Worm (Caenorhabditis elegans) whole organism, L1 larva: ENCODE measurements around the gene try-4.

Experiments
- C04F5.9 ChIP-seq: sonication (generic microtip); optimal IDR thresholded peaks from 2 replicates; lab custom pipeline; 2016; ENCODE audit warnings: missing genetic modification characterization, missing compliant biosample characterization
- Y116A8C.19 ChIP-seq: sonication (generic microtip); optimal IDR thresholded peaks from 2 replicates; lab custom pipeline; 2016; ENCODE audit warnings: missing compliant biosample characterization, missing genetic modification characterization, borderline replicate concordance
- aha-1 ChIP-seq: fragments of 150-350 bp; optimal IDR thresholded peaks from 2 replicates; lab custom pipeline; 2014; ENCODE audit warnings: missing biosample characterization, missing genetic modification characterization
- alr-1 ChIP-seq: fragments of 200-800 bp; sonication (Bioruptor generic); optimal IDR thresholded peaks from 2 replicates; lab custom pipeline; 2018; ENCODE audit warnings: borderline replicate concordance, mild to moderate bottlenecking, missing genetic modification characterization, missing compliant biosample characterization
- aly-2 ChIP-seq: fragments of 150-350 bp; optimal IDR thresholded peaks from 2 replicates; lab custom pipeline; 2014; ENCODE audit warnings: missing biosample characterization, missing genetic modification characterization
- blmp-1 ChIP-seq: fragments of 150-350 bp; optimal IDR thresholded peaks from 2 replicates; lab custom pipeline; 2014; ENCODE audit warnings: missing biosample characterization, missing genetic modification characterization
- ces-1 ChIP-seq: fragments of 150-350 bp; optimal IDR thresholded peaks from 2 replicates; lab custom pipeline; 2014; ENCODE audit warnings: missing biosample characterization, missing genetic modification reagents, missing genetic modification characterization
- dpl-1 ChIP-seq, 3 experiments: fragments of 150-350 bp in 2 of 3; sonication (generic microtip) in 1 of 3; optimal IDR thresholded peaks; 2 replicates each; lab custom pipeline; 2014 to 2017; ENCODE audit warnings: missing biosample characterization in 3 of 3, missing genetic modification characterization in 3 of 3, missing genetic modification reagents in 3 of 3
- dsc-1 ChIP-seq: sonication (generic microtip); optimal IDR thresholded peaks from 2 replicates; lab custom pipeline; 2016; ENCODE audit warnings: mild to moderate bottlenecking, missing genetic modification characterization, missing compliant biosample characterization
- efl-1 ChIP-seq, 4 experiments: fragments of 150-350 bp; optimal IDR thresholded peaks in 3 of 4; peaks in 1 of 4; 1 replicate in 1 of 4; 2 replicates in 3 of 4; lab custom pipeline; 2014; ENCODE audit warnings: missing biosample characterization in 2 of 4, missing genetic modification characterization in 2 of 4, missing genetic modification reagents in 2 of 4
- egl-13 ChIP-seq: sonication (generic microtip); optimal IDR thresholded peaks from 2 replicates; lab custom pipeline; 2016; ENCODE audit warnings: missing genotype, missing genetic modification reagents, missing genetic modification characterization, missing compliant biosample characterization
- elt-2 ChIP-seq: sonication (generic microtip); optimal IDR thresholded peaks from 2 replicates; lab custom pipeline; 2016; ENCODE audit warnings: missing genetic modification characterization, mild to moderate bottlenecking, inconsistent platforms, missing compliant biosample characterization, missing genetic modification reagents
- elt-3 ChIP-seq, 6 experiments: fragments of 150-350 bp in 1 of 6; sonication (generic microtip); optimal IDR thresholded peaks; 2 replicates each; lab custom pipeline; 2017 to 2018; ENCODE audit warnings: missing biosample characterization in 6 of 6, missing genetic modification characterization in 6 of 6, inconsistent platforms in 1 of 6
- fkh-10 ChIP-seq: sonication (generic microtip); optimal IDR thresholded peaks from 2 replicates; lab custom pipeline; 2017; ENCODE audit warnings: missing biosample characterization, missing genetic modification reagents, missing genetic modification characterization
- fkh-4 ChIP-seq: sonication (generic microtip); optimal IDR thresholded peaks from 2 replicates; lab custom pipeline; 2016; ENCODE audit warnings: missing compliant biosample characterization, missing genetic modification characterization, borderline replicate concordance
- fos-1 ChIP-seq: fragments of 150-350 bp; optimal IDR thresholded peaks from 2 replicates; lab custom pipeline; 2014; ENCODE audit warnings: missing biosample characterization, missing genetic modification characterization
- grh-1 ChIP-seq: fragments of 200-800 bp; sonication (Bioruptor generic); IDR thresholded peaks from 2 replicates; pipeline ENCODE4 v1.3.6; 2022; ENCODE audit warnings: missing genetic modification reagents, missing genetic modification characterization, missing compliant biosample characterization
- hpl-2 ChIP-seq: fragments of 150-350 bp; optimal IDR thresholded peaks from 2 replicates; lab custom pipeline; 2014; ENCODE audit warnings: missing biosample characterization, missing genetic modification reagents, missing genetic modification characterization
- irx-1 ChIP-seq: sonication (generic microtip); optimal IDR thresholded peaks from 2 replicates; lab custom pipeline; 2016; ENCODE audit warnings: missing genetic modification characterization, missing compliant biosample characterization
- isw-1 ChIP-seq: fragments of 200-800 bp; sonication (Bioruptor generic); IDR thresholded peaks from 2 replicates; pipeline ENCODE4 v1.3.6; 2022; ENCODE audit warnings: missing genetic modification characterization, missing compliant biosample characterization
- lin-14 ChIP-seq: fragments of 200-800 bp; sonication (Bioruptor generic); optimal IDR thresholded peaks from 2 replicates; lab custom pipeline; 2018; ENCODE audit warnings: mild to moderate bottlenecking, missing genetic modification characterization, moderate library complexity, missing compliant biosample characterization
- lin-15B ChIP-seq: fragments of 150-350 bp; sonication (generic microtip); optimal IDR thresholded peaks from 3 replicates; lab custom pipeline; 2014; ENCODE audit warnings: missing biosample characterization, missing genetic modification characterization
- lin-35 ChIP-seq, 2 experiments: fragments of 150-350 bp; optimal IDR thresholded peaks; 2 replicates each; lab custom pipeline; 2014; ENCODE audit warnings: missing biosample characterization in 2 of 2, missing genetic modification characterization in 2 of 2, missing genetic modification reagents in 2 of 2
- lin-39 ChIP-seq: fragments of 150-350 bp; optimal IDR thresholded peaks from 2 replicates; lab custom pipeline; 2014; ENCODE audit warnings: missing biosample characterization, missing genetic modification reagents, missing genetic modification characterization
- lsy-2 ChIP-seq, 2 experiments: fragments of 150-350 bp; optimal IDR thresholded peaks; 2 replicates each; lab custom pipeline; 2014; ENCODE audit warnings: missing biosample characterization in 2 of 2, missing genetic modification characterization in 2 of 2
- mab-9 ChIP-seq: fragments of 200-800 bp; sonication (Bioruptor generic); IDR thresholded peaks from 2 replicates; pipeline ENCODE4 v1.3.6; 2022; ENCODE audit warnings: missing genetic modification reagents, missing genetic modification characterization, missing compliant biosample characterization
- mdl-1 ChIP-seq, 2 experiments: fragments of 150-350 bp; optimal IDR thresholded peaks; 2 replicates each; lab custom pipeline; 2014 to 2017; ENCODE audit warnings: missing biosample characterization in 2 of 2, missing genetic modification characterization in 2 of 2, inconsistent platforms in 1 of 2
- nhr-19 ChIP-seq: fragments of 200-800 bp; sonication (Bioruptor generic); conservative IDR thresholded peaks from 2 replicates; pipeline ENCODE4 v1.3.6; 2022; ENCODE audit warnings: missing genetic modification characterization, missing compliant biosample characterization
- nhr-20 ChIP-seq: sonication (generic microtip); optimal IDR thresholded peaks from 2 replicates; lab custom pipeline; 2016; ENCODE audit warnings: mild to moderate bottlenecking, missing genetic modification characterization, missing compliant biosample characterization
- nhr-28 ChIP-seq: fragments of 150-350 bp; optimal IDR thresholded peaks from 2 replicates; lab custom pipeline; 2014; ENCODE audit warnings: missing biosample characterization, missing genetic modification characterization
- nhr-71 ChIP-seq: sonication (generic microtip); optimal IDR thresholded peaks from 2 replicates; lab custom pipeline; 2016; ENCODE audit warnings: mild to moderate bottlenecking, missing genetic modification characterization, moderate library complexity, missing compliant biosample characterization
- nhr-77 ChIP-seq: fragments of 150-350 bp; optimal IDR thresholded peaks from 2 replicates; lab custom pipeline; 2014; ENCODE audit warnings: missing biosample characterization, missing genetic modification characterization
- nhr-85 ChIP-seq: sonication (generic microtip); peaks from one replicate; lab custom pipeline; 2016; ENCODE audit warnings: missing genetic modification characterization, inconsistent platforms, missing compliant biosample characterization
- pqm-1 ChIP-seq: sonication (generic microtip); optimal IDR thresholded peaks from 3 replicates; lab custom pipeline; 2017; ENCODE audit warnings: missing biosample characterization, missing genetic modification characterization
- rnt-1 ChIP-seq: sonication (generic microtip); optimal IDR thresholded peaks from 2 replicates; lab custom pipeline; 2016; ENCODE audit warnings: mild to moderate bottlenecking, missing genetic modification characterization, moderate library complexity, missing compliant biosample characterization
- sox-4 ChIP-seq: sonication (generic microtip); optimal IDR thresholded peaks from 2 replicates; lab custom pipeline; 2016; ENCODE audit warnings: missing genetic modification characterization, missing compliant biosample characterization
- swsn-7 ChIP-seq: sonication (generic microtip); optimal IDR thresholded peaks from 2 replicates; lab custom pipeline; 2016; ENCODE audit warnings: missing genetic modification characterization, missing compliant biosample characterization
- unc-130 ChIP-seq: fragments of 150-350 bp; optimal IDR thresholded peaks from 2 replicates; lab custom pipeline; 2017; ENCODE audit warnings: missing biosample characterization, missing genetic modification characterization, inconsistent platforms
- unc-30 ChIP-seq: sonication (generic microtip); optimal IDR thresholded peaks from 2 replicates; lab custom pipeline; 2017; ENCODE audit warnings: missing biosample characterization, missing genetic modification characterization
- unc-62 ChIP-seq: fragments of 150-350 bp; optimal IDR thresholded peaks from 2 replicates; lab custom pipeline; 2014; ENCODE audit warnings: missing biosample characterization, missing genetic modification reagents, missing genetic modification characterization
- unc-86 ChIP-seq: sonication (generic microtip); optimal IDR thresholded peaks from 2 replicates; lab custom pipeline; 2016; ENCODE audit warnings: missing genetic modification characterization, missing compliant biosample characterization
- vab-15 ChIP-seq: sonication (generic microtip); optimal IDR thresholded peaks from 2 replicates; lab custom pipeline; 2017; ENCODE audit warnings: missing genotype, mild to moderate bottlenecking, missing genetic modification characterization, missing compliant biosample characterization
- zag-1 ChIP-seq: fragments of 150-350 bp; optimal IDR thresholded peaks from 2 replicates; lab custom pipeline; 2014; ENCODE audit warnings: missing biosample characterization, missing genetic modification characterization
- zip-4 ChIP-seq: fragments of 200-800 bp; sonication (Bioruptor generic); optimal IDR thresholded peaks from 2 replicates; lab custom pipeline; 2018; ENCODE audit warnings: mild to moderate bottlenecking, missing genetic modification characterization, moderate library complexity, missing compliant biosample characterization
- ztf-11 ChIP-seq, 2 experiments: sonication (generic microtip); optimal IDR thresholded peaks; 2 replicates each; lab custom pipeline; 2016 to 2017; ENCODE audit warnings: missing genetic modification characterization in 2 of 2, missing biosample characterization in 1 of 2, missing compliant biosample characterization in 1 of 2

Gene try-4

ce11 chrV:20845524-20846208, 15.3 kb downstream of the try-4 start, which contains the start of the genes F31D4.2 and fkb-6 (continued):
- TF ChIP-seq lsy-2 (tag; optimal IDR thresholded peaks at IDR 0.05; lab: Kevin White, UChicago) = peak; percentile 96 to 99
- peak; percentile 91 for TF ChIP-seq unc-130 (tag; lab: Kevin White, UChicago)
- peak in 2 of 6 experiments; percentile 34 to 35 for TF ChIP-seq elt-3 (tag; optimal IDR thresholded peaks at IDR 0.05; lab: Kevin White, UChicago)
- peak; percentile 75 for TF ChIP-seq irx-1 (tag; lab: Kevin White, UChicago)
- no peak for TF ChIP-seq unc-62 (GFP tag; lab: Kevin White, UChicago)
- peak; percentile 52 for TF ChIP-seq zip-4
- TF ChIP-seq unc-30 (tag; lab: Kevin White, UChicago) = no peak
- peak; percentile 75 for TF ChIP-seq nhr-77 (tag; lab: Kevin White, UChicago)
- peak; percentile 74 to 85 for TF ChIP-seq lin-35 (GFP tag; optimal IDR thresholded peaks at IDR 0.05; lab: Kevin White, UChicago)
- TF ChIP-seq alr-1 = no peak
- peak; percentile 68 to 70 for TF ChIP-seq efl-1 (optimal IDR thresholded peaks at IDR 0.05; lab: Kevin White, UChicago)
- peak; percentile 70 to 95 for TF ChIP-seq efl-1 (GFP tag; optimal IDR thresholded peaks at IDR 0.05 in 1 of 2; lab: Kevin White, UChicago)
- peak; percentile 57; the same call in 1 of the 2 replicates for TF ChIP-seq mab-9 (GFP tag; lab: Robert Waterston, UW)
- peak; percentile 25 for TF ChIP-seq vab-15 (tag; lab: Kevin White, UChicago)
- TF ChIP-seq egl-13 (tag; lab: Kevin White, UChicago) = peak; percentile 49
- TF ChIP-seq lin-39 = peak; percentile 7
- TF ChIP-seq ztf-11 (tag; optimal IDR thresholded peaks at IDR 0.05; lab: Kevin White, UChicago) = peak in 1 of 2 experiments; percentile 35
- TF ChIP-seq lin-15B = peak; percentile 25
- peak; percentile 78 for TF ChIP-seq unc-86 (tag; lab: Kevin White, UChicago)
- TF ChIP-seq C04F5.9 (tag; lab: Kevin White, UChicago) = no peak
- TF ChIP-seq dsc-1 (tag; lab: Kevin White, UChicago) = peak; percentile 77
- peak; percentile 20 for TF ChIP-seq fos-1 (tag; lab: Kevin White, UChicago)
- no peak for TF ChIP-seq sox-4
- peak in 1 of 2 experiments; percentile 66 for TF ChIP-seq mdl-1 (tag; optimal IDR thresholded peaks at IDR 0.05; lab: Kevin White, UChicago)
- peak; percentile 85 for TF ChIP-seq nhr-20 (tag; lab: Kevin White, UChicago)

DNA sequence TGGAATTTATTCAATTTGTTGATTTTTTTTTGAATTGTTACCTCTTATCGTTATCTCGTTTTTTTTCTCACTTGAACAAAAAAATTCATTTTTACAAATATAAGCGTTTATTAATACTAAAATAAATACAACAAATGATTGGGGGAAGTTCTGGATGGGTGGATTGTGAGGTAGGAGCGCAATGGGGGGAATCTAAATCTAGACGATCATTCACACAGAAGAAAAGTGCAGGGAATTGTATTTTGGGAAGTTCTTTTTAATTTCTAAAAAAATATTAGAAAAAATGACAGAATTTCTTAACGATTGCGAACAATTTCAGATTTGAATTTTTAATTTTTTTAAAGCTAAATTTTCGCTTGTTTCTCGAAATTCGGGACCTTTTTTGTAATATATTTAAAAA, 19.5 kb downstream of the try-4 start:
- no peak for TF ChIP-seq swsn-7 (tag; lab: Kevin White, UChicago)
- TF ChIP-seq lin-14 = no peak
- no peak for TF ChIP-seq Y116A8C.19
- no peak for TF ChIP-seq nhr-77 (tag; lab: Kevin White, UChicago)
- TF ChIP-seq fkh-4 (tag; lab: Kevin White, UChicago) = no peak
- TF ChIP-seq aly-2 (tag; lab: Kevin White, UChicago) = no peak
- TF ChIP-seq zip-4 = no peak

- TF ChIP-seq vab-15 (tag; lab: Kevin White, UChicago) = no peak
- TF ChIP-seq pqm-1 (tag; lab: Kevin White, UChicago) = no peak
- no peak for TF ChIP-seq rnt-1
- peak; percentile 51 for TF ChIP-seq nhr-85 (tag; lab: Kevin White, UChicago)
- TF ChIP-seq aha-1 (tag; lab: Kevin White, UChicago) = no peak
- no peak for TF ChIP-seq nhr-28 (tag; lab: Kevin White, UChicago)
- no peak for TF ChIP-seq hpl-2 (GFP tag; lab: Kevin White, UChicago)
- TF ChIP-seq ces-1 (GFP tag; lab: Kevin White, UChicago) = no peak
These were observed 22.4 kb downstream of the try-4 start, which contains the start of gene exos-7 for ce11 chrV:20838565-20838964. TSS of gene exos-7 (plus strand) at chrV:20838865.

DNA sequence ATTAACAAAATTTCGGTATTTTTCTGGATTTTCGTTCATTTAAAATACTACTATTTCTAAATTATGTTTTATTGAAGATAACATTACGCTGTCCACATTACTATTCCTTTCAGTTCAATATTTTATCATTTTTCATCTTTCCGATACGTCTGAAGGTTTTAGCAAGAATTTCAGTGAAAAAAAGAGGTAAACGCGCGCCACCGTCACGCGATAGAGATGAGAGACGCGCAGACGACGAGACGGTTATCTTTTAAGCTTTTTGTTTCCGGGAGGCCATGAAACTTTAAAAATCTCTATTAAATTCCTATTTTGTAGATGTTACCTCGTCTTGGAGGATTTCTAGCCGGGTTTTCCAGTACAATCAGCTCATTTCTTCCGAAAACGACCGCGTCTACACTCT, 23.2 kb downstream of the try-4 start, which contains the start of gene mrps-12:
Gene mrps-12, plus strand, starts transcription at position 316 of the 400 bp plus-strand sequence.
- TF ChIP-seq lsy-2 (tag; optimal IDR thresholded peaks at IDR 0.05; lab: Kevin White, UChicago) (peak; percentile 7 to 61), isw-1 (no peak), lin-35 (GFP tag; optimal IDR thresholded peaks at IDR 0.05; lab: Kevin White, UChicago) (peak; percentile 17 to 42), zag-1 (tag; lab: Kevin White, UChicago) (no peak), rnt-1 (peak; percentile 9), efl-1 (optimal IDR thresholded peaks at IDR 0.05; lab: Kevin White, UChicago) (peak; percentile 12 to 37), efl-1 (GFP tag; optimal IDR thresholded peaks at IDR 0.05 in 1 of 2; lab: Kevin White, UChicago) (peak in 1 of 2 experiments; percentile 29), aly-2 (tag; lab: Kevin White, UChicago) (no peak), fkh-10 (no peak), nhr-19 (GFP tag; lab: Robert Waterston, UW) (no peak), fos-1 (tag; lab: Kevin White, UChicago) (no peak), grh-1 (GFP tag; lab: Robert Waterston, UW) (no peak), elt-2 (tag; lab: Kevin White, UChicago) (no peak), dpl-1 (GFP tag; optimal IDR thresholded peaks at IDR 0.05; lab: Kevin White, UChicago) (peak in 1 of 3 experiments; percentile 15), nhr-71 (peak; percentile 35), blmp-1 (tag; lab: Kevin White, UChicago) (no peak), lin-15B (peak; percentile 14), vab-15 (tag; lab: Kevin White, UChicago) (no peak)
